Fruit fly (Drosophila melanogaster) whole organism, pupa: ENCODE data around the gene Atg6.

Experiments
- CG10348 ChIP-seq: fragments of 200-800 bp; sonication (Bioruptor generic); IDR thresholded peaks from 2 replicates; pipeline ENCODE4 v1.3.6; 2022; ENCODE audit warnings: missing biosample characterization, missing genetic modification characterization
- CG12605 ChIP-seq: fragments of 200-800 bp; sonication (Bioruptor generic); IDR thresholded peaks from 2 replicates; pipeline ENCODE4 v1.3.6; 2022; ENCODE audit warnings: missing biosample characterization, missing genetic modification characterization
- CG13204 ChIP-seq: fragments of 200-800 bp; sonication (Bioruptor generic); optimal IDR thresholded peaks from 2 replicates; lab custom pipeline; 2018; ENCODE audit warnings: missing biosample characterization, mild to moderate bottlenecking, missing genetic modification characterization, moderate library complexity
- CG14655 ChIP-seq: fragments of 200-800 bp; sonication (Bioruptor generic); optimal IDR thresholded peaks from 3 replicates; lab custom pipeline; 2017; ENCODE audit warnings: mild to moderate bottlenecking, missing biosample characterization, missing genetic modification reagents, missing genetic modification characterization
- CG15710 ChIP-seq: fragments of 200-800 bp; sonication (Bioruptor generic); optimal IDR thresholded peaks from 2 replicates; lab custom pipeline; 2018; ENCODE audit warnings: missing biosample characterization, mild to moderate bottlenecking, missing genetic modification characterization, moderate library complexity
- CG17806 ChIP-seq: fragments of 200-800 bp; sonication (Bioruptor generic); optimal IDR thresholded peaks from 2 replicates; lab custom pipeline; 2018; ENCODE audit warnings: missing biosample characterization, mild to moderate bottlenecking, missing genetic modification characterization, moderate library complexity
- CG32121 ChIP-seq: fragments of 200-800 bp; sonication (Bioruptor generic); IDR thresholded peaks from 2 replicates; pipeline ENCODE4 v1.3.6; 2022; ENCODE audit warnings: missing biosample characterization, missing genetic modification characterization
- CG34367 ChIP-seq: fragments of 200-800 bp; sonication (Bioruptor generic); optimal IDR thresholded peaks from 2 replicates; lab custom pipeline; 2018; ENCODE audit warnings: missing biosample characterization, mild to moderate bottlenecking, missing genetic modification characterization
- CG4496 ChIP-seq: fragments of 200-800 bp; sonication (Bioruptor generic); IDR thresholded peaks from 3 replicates; pipeline ENCODE4 v1.3.6; 2022; ENCODE audit warnings: missing biosample characterization, missing genetic modification characterization
- CG8159 ChIP-seq: fragments of 200-800 bp; sonication (Bioruptor generic); optimal IDR thresholded peaks from 3 replicates; lab custom pipeline; 2018; ENCODE audit warnings: missing biosample characterization, mild to moderate bottlenecking, missing genetic modification characterization, moderate library complexity
- CG8301 ChIP-seq: fragments of 200-800 bp; sonication (Bioruptor generic); optimal IDR thresholded peaks from 2 replicates; lab custom pipeline; 2018; ENCODE audit warnings: missing biosample characterization, mild to moderate bottlenecking, missing genetic modification characterization
- CG9948 ChIP-seq: fragments of 200-800 bp; sonication (Bioruptor generic); optimal IDR thresholded peaks from 2 replicates; lab custom pipeline; 2018; ENCODE audit warnings: missing biosample characterization, mild to moderate bottlenecking, missing genetic modification characterization, moderate library complexity
- D1 ChIP-seq: fragments of 200-800 bp; sonication (Bioruptor generic); optimal IDR thresholded peaks from 2 replicates; lab custom pipeline; 2018; ENCODE audit warnings: missing biosample characterization, mild to moderate bottlenecking, missing genetic modification characterization, moderate library complexity
- EcR ChIP-seq: fragments of 200-800 bp; sonication (Bioruptor generic); optimal IDR thresholded peaks from 3 replicates; lab custom pipeline; 2019; ENCODE audit warnings: missing biosample characterization, missing genetic modification characterization, mild to moderate bottlenecking, moderate library complexity, missing genetic modification reagents
- Ets98B ChIP-seq: fragments of 200-800 bp; sonication (Bioruptor generic); IDR thresholded peaks from 2 replicates; pipeline ENCODE4 v1.3.6; 2022; ENCODE audit warnings: missing biosample characterization, missing genetic modification characterization
- Pif1A ChIP-seq: fragments of 200-800 bp; sonication (Bioruptor generic); optimal IDR thresholded peaks from 3 replicates; lab custom pipeline; 2016; ENCODE audit warnings: missing biosample characterization, missing genetic modification characterization
- Pif1B ChIP-seq: fragments of 200-800 bp; sonication (Bioruptor generic); optimal IDR thresholded peaks from 3 replicates; lab custom pipeline; 2016; ENCODE audit warnings: missing biosample characterization, missing genetic modification characterization
- Snoo ChIP-seq: fragments of 200-800 bp; sonication (Bioruptor generic); optimal IDR thresholded peaks from 3 replicates; lab custom pipeline; 2017; ENCODE audit warnings: missing biosample characterization, mild to moderate bottlenecking, missing genetic modification characterization, inconsistent platforms
- fd96Ca ChIP-seq: fragments of 200-800 bp; sonication (Bioruptor generic); IDR thresholded peaks from 3 replicates; pipeline ENCODE4 v1.3.6; 2022; ENCODE audit warnings: missing biosample characterization, missing genetic modification characterization
- gl ChIP-seq: fragments of 200-800 bp; sonication (Bioruptor generic); optimal IDR thresholded peaks from 2 replicates; lab custom pipeline; 2018; ENCODE audit warnings: missing biosample characterization, mild to moderate bottlenecking, missing genetic modification characterization
- rn ChIP-seq: fragments of 200-800 bp; sonication (Bioruptor generic); IDR thresholded peaks from 2 replicates; pipeline ENCODE4 v1.3.6; 2022; ENCODE audit warnings: missing biosample characterization, missing genetic modification characterization

Gene Atg6

DNA sequence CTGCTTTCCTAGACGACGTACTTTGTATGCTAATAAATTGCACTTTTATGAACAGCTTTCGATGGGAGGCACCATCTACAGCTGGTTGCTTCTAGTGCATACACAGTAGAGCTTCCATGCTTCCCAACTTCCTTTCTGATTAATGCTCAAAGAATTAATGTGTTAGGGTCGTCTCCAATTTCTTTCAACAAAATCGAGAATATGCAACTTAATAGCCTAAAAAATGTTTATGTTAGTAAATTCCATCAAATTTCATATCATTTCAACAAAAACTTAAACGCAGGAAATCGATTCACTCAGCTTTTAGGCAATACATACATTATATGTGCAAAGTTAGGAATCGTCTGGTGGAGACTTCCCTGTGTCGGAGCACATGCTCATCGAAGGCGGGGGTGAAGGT, 26.5 kb downstream of the Atg6 start:
- TF ChIP-seq gl (no peak), CG8301 (tag; lab: Kevin White, UChicago) (peak; percentile 79), CG8159 (tag; lab: Kevin White, UChicago) (peak; percentile 67), Ets98B (GFP tag; lab: Robert Waterston, UW) (no peak), CG10348 (peak; percentile 9; the same call in 1 of the 2 replicates), Snoo (no peak), CG9948 (tag; lab: Kevin White, UChicago) (peak; percentile 69), CG17806 (tag; lab: Kevin White, UChicago) (peak; percentile 51), CG4496 (GFP tag; lab: Robert Waterston, UW) (no peak), rn (GFP tag; lab: Robert Waterston, UW) (no peak), CG12605 (GFP tag; lab: Robert Waterston, UW) (peak; percentile 27; the same call in 1 of the 2 replicates), CG32121 (GFP tag; lab: Robert Waterston, UW) (0 out of 2 replicates have a peak, but pooled peaks have one; percentile 27), fd96Ca (GFP tag; lab: Robert Waterston, UW) (0 out of 3 replicates have a peak, but pooled peaks have one; percentile 28), CG14655 (GFP tag; lab: Kevin White, UChicago) (peak; percentile 86), Pif1A (GFP tag; lab: Kevin White, UChicago) (peak; percentile 66), CG34367 (peak; percentile 43), CG13204 (no peak), CG15710 (tag; lab: Kevin White, UChicago) (peak; percentile 61), Pif1B (GFP tag; lab: Kevin White, UChicago) (no peak), D1 (tag; lab: Kevin White, UChicago) (no peak), EcR (GFP tag; lab: Kevin White, UChicago) (no peak)
- TF ChIP-seq, all 21 proteins: peak for 12

DNA sequence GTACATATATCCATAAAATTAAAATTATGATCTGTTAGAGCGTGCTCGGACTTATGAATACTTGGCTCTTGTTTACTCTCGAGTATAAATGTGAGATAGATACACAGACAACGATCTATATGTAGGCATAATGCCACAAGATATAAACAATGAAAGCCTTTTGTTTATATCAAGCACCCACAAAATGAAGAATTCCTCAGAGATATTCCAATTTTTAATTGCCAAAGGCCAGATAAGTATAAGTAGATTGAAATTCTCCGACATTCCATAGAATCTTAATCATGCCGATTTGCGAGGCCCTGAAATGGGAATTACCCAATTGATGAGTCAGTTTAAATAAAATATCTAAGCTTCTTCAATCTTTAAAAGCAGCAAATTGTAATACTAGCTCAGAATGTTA, 28.7 kb downstream of the Atg6 start:
- TF ChIP-seq rn (GFP tag; lab: Robert Waterston, UW) (no peak), CG9948 (tag; lab: Kevin White, UChicago) (no peak), CG15710 (tag; lab: Kevin White, UChicago) (no peak), Snoo (no peak), EcR (GFP tag; lab: Kevin White, UChicago) (no peak), Ets98B (GFP tag; lab: Robert Waterston, UW) (no peak), fd96Ca (GFP tag; lab: Robert Waterston, UW) (no peak), Pif1A (GFP tag; lab: Kevin White, UChicago) (no peak), CG12605 (GFP tag; lab: Robert Waterston, UW) (no peak), gl (no peak)

DNA sequence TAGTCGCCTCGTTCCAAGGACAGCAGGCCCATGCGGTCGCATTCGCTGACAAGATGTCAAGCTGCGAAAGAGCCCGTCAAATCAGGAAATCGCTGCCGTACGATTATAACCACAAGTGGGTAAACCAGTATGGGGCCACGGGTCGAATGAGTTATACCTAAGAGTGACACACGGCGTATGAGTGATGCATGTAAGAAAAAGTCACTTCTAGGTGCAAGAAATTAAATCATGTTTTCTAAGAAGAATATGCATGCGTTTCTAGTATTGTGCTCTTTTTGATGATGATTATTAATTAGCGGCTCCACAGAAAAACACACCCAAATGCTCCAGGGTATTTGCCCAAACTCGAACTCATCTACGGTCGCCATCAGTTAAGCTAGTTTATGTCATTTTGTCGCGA, 32.9 kb downstream of the Atg6 start:
- TF ChIP-seq rn (GFP tag; lab: Robert Waterston, UW) (no peak), CG4496 (GFP tag; lab: Robert Waterston, UW) (no peak), Snoo (no peak), Pif1A (GFP tag; lab: Kevin White, UChicago) (peak; percentile 9), CG14655 (GFP tag; lab: Kevin White, UChicago) (peak; percentile 29), fd96Ca (GFP tag; lab: Robert Waterston, UW) (no peak), CG17806 (tag; lab: Kevin White, UChicago) (peak; percentile 14), CG13204 (no peak)

DNA sequence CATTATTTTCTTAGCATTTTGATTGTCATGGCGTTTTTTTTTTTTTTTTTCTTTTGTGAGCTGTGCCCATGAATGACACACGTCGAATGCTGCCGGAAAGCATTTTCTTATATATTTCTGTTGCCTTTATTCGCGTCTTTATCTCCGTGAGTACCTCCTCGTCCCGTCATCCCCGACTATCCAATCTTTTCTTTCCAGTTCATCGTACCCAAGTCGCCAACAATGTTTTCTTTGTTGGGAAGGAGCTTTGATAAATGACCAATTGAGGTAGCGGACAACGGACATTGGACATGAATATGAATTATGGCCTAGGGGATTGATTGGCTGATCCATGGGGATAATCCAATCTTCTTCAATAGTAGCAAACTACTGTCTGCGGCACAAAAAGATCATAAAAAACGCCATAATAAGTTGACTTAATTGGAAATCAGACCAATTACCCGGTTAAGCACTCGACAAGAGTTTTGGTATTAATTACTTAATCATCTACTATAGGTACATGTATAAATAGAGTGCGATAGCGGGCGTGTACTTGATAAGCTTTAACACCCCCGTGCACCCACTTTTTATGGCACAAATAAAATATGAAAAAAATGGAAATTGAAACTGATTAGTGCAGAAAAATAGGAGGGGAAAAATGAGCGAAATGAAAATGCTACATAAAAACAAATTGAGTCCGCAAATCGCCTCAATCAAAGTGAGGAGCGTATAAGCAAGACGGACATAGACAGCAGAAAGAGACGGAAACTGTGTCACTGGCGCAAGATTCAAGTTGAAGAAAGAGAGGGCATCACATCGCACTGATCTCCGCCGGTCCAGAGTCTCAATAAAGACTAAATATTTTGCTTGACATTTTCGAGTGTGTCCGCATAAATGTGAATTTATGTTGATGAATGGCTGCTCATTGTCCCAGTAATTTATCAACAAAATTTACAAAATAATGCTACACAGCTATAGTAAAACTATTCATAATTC, 34.4 kb downstream of the Atg6 start:
- TF ChIP-seq CG17806 (tag; lab: Kevin White, UChicago) (no peak), D1 (tag; lab: Kevin White, UChicago) (no peak), EcR (GFP tag; lab: Kevin White, UChicago) (peak; percentile 92), CG4496 (GFP tag; lab: Robert Waterston, UW) (peak; percentile 34; the same call in 1 of the 3 replicates), CG32121 (GFP tag; lab: Robert Waterston, UW) (0 out of 2 replicates have a peak, but pooled peaks have one; percentile 19), CG15710 (tag; lab: Kevin White, UChicago) (no peak), Ets98B (GFP tag; lab: Robert Waterston, UW) (0 out of 2 replicates have a peak, but pooled peaks have one; percentile 22), CG9948 (tag; lab: Kevin White, UChicago) (no peak), CG13204 (no peak), rn (GFP tag; lab: Robert Waterston, UW) (no peak), CG12605 (GFP tag; lab: Robert Waterston, UW) (0 out of 2 replicates have a peak, but pooled peaks have one; percentile 45), gl (no peak), CG10348 (no peak), CG8301 (tag; lab: Kevin White, UChicago) (no peak), Snoo (no peak), fd96Ca (GFP tag; lab: Robert Waterston, UW) (0 out of 3 replicates have a peak, but pooled peaks have one; percentile 45), Pif1A (GFP tag; lab: Kevin White, UChicago) (no peak), CG14655 (GFP tag; lab: Kevin White, UChicago) (no peak), CG34367 (no peak)

DNA sequence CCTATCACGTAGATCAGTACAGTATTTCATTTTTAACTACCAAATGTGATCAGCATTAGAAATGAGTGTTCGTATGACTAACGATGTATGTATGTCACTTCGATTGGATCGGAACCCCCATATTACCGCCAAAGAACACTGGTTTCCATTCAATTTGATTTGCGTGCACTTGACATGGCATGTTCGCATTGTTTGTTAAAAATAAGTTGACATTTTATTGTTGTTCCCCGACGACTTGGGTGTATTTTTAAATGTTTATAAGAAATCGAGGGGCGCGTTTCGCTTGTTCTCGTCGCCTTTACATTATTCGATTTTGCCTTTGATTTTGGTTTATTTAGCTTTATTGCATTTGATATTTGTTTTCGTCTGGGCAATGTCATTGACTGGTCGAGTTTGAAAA, 35.1 kb downstream of the Atg6 start:
- TF ChIP-seq D1 (tag; lab: Kevin White, UChicago) (no peak), CG34367 (no peak), CG4496 (GFP tag; lab: Robert Waterston, UW) (no peak), Snoo (no peak), CG14655 (GFP tag; lab: Kevin White, UChicago) (no peak), fd96Ca (GFP tag; lab: Robert Waterston, UW) (no peak), Ets98B (GFP tag; lab: Robert Waterston, UW) (no peak), CG12605 (GFP tag; lab: Robert Waterston, UW) (no peak), CG8159 (tag; lab: Kevin White, UChicago) (no peak), CG13204 (no peak), gl (no peak), rn (GFP tag; lab: Robert Waterston, UW) (no peak), CG10348 (no peak)
- TF ChIP-seq, all 21 proteins: peak for 0
